Worm (Caenorhabditis elegans) whole organism, late embryonic: ENCODE measurements around the gene C28H8.5.

ENCODE experiments used
- F13H6.1 ChIP-seq: sonication (generic microtip); optimal IDR thresholded peaks from 2 replicates; lab custom pipeline; 2016; ENCODE audit warnings: missing genetic modification characterization, missing compliant biosample characterization
- dve-1 ChIP-seq: sonication (generic microtip); optimal IDR thresholded peaks from 2 replicates; lab custom pipeline; 2017; ENCODE audit warnings: antibody characterized with exemption, mild to moderate bottlenecking, missing genetic modification characterization, missing compliant biosample characterization
- eyg-1 ChIP-seq: sonication (generic microtip); optimal IDR thresholded peaks from 2 replicates; lab custom pipeline; 2016; ENCODE audit warnings: missing genotype, missing genetic modification characterization, missing compliant biosample characterization
- fkh-10 ChIP-seq: fragments of 150-350 bp; optimal IDR thresholded peaks from 2 replicates; lab custom pipeline; 2014; ENCODE audit warnings: missing biosample characterization, missing genetic modification reagents, missing genetic modification characterization
- nhr-11 ChIP-seq: fragments of 150-350 bp; optimal IDR thresholded peaks from 2 replicates; lab custom pipeline; 2014; ENCODE audit warnings: missing biosample characterization, missing genetic modification characterization
- tbx-7 ChIP-seq: sonication (generic microtip); optimal IDR thresholded peaks from 2 replicates; lab custom pipeline; 2016; ENCODE audit warnings: missing genotype, missing genetic modification characterization, missing compliant biosample characterization

- TF ChIP-seq nhr-11 (tag; lab: Kevin White, UChicago) = no peak
- no peak for TF ChIP-seq dve-1 (tag; lab: Kevin White, UChicago)
- no peak for TF ChIP-seq fkh-10
- TF ChIP-seq F13H6.1 (tag; lab: Kevin White, UChicago) = no peak
- no peak for TF ChIP-seq eyg-1
- TF ChIP-seq tbx-7 (tag; lab: Kevin White, UChicago) = no peak
These were observed 50.1 kb downstream of the C28H8.5 start for ce11 chrIII:5934138-5934658.
